Worm (Caenorhabditis elegans) whole organism, L3 larva: ENCODE measurements around the gene cest-6.

Source experiments
- ZK546.5 ChIP-seq: sonication (generic microtip); optimal IDR thresholded peaks from 2 replicates; lab custom pipeline; 2017; ENCODE audit warnings: missing biosample characterization, missing genetic modification characterization
- ama-1 ChIP-seq: fragments of 150-350 bp; optimal IDR thresholded peaks from 2 replicates; lab custom pipeline; 2018
- fos-1 ChIP-seq: fragments of 150-350 bp; optimal IDR thresholded peaks from 2 replicates; lab custom pipeline; 2014; ENCODE audit warnings: missing biosample characterization, missing genetic modification characterization
- hmg-11 ChIP-seq: sonication (generic microtip); optimal IDR thresholded peaks from 2 replicates; lab custom pipeline; 2016; ENCODE audit warnings: missing genetic modification characterization, missing compliant biosample characterization
- nhr-12 ChIP-seq: fragments of 150-350 bp; optimal IDR thresholded peaks from 2 replicates; lab custom pipeline; 2014; ENCODE audit warnings: missing biosample characterization, missing genetic modification characterization
- nhr-237 ChIP-seq: fragments of 150-350 bp; optimal IDR thresholded peaks from 2 replicates; lab custom pipeline; 2014; ENCODE audit warnings: missing biosample characterization, missing genetic modification characterization
- nhr-25 ChIP-seq: sonication (generic microtip); optimal IDR thresholded peaks from 2 replicates; lab custom pipeline; 2017; ENCODE audit warnings: missing biosample characterization, missing genetic modification characterization
- nhr-28 ChIP-seq: fragments of 150-350 bp; optimal IDR thresholded peaks from 2 replicates; lab custom pipeline; 2014; ENCODE audit warnings: missing biosample characterization, missing genetic modification characterization
- pha-4 ChIP-seq: fragments of 150-350 bp; optimal IDR thresholded peaks from 2 replicates; lab custom pipeline; 2014; ENCODE audit warnings: missing biosample characterization, missing genetic modification reagents, missing genetic modification characterization
- unc-39 ChIP-seq: sonication (generic microtip); optimal IDR thresholded peaks from 4 replicates; lab custom pipeline; 2017; ENCODE audit warnings: missing biosample characterization, missing genetic modification characterization
- ztf-11 ChIP-seq: fragments of 150-350 bp; optimal IDR thresholded peaks from 2 replicates; lab custom pipeline; 2014; ENCODE audit warnings: missing biosample characterization, missing genetic modification characterization

- no peak for TF ChIP-seq ZK546.5
- TF ChIP-seq nhr-12 (tag; lab: Kevin White, UChicago): no peak
- no peak for TF ChIP-seq ztf-11
- no peak for TF ChIP-seq nhr-28 (tag; lab: Kevin White, UChicago)
- no peak for TF ChIP-seq nhr-237 (tag; lab: Kevin White, UChicago)
- no peak for TF ChIP-seq ama-1 (lab: Kevin White, UChicago)
- peak; percentile 87 for TF ChIP-seq pha-4 (tag; lab: Kevin White, UChicago)
- no peak for TF ChIP-seq nhr-25 (tag; lab: Kevin White, UChicago)
- no peak for TF ChIP-seq hmg-11 (tag; lab: Kevin White, UChicago)
- TF ChIP-seq fos-1 (tag; lab: Kevin White, UChicago): no peak
- TF ChIP-seq unc-39 (tag; lab: Kevin White, UChicago): no peak
Observed at ce11 chrIV:6881183-6881582, 47.1 kb downstream of the cest-6 start.
